Fruit fly (Drosophila melanogaster): ENCODE results near the gene unc-119.

unc-119 gene

dm6 chrX:7303848-7304427 lies 12.8 kb upstream of the unc-119 start:
- TF ChIP-seq Mnt (GFP tag; optimal IDR thresholded peaks at IDR 0.05) (peak; percentile 53), Hr96 (GFP tag; optimal IDR thresholded peaks at IDR 0.05) (no peak), ovo (GFP tag; optimal IDR thresholded peaks at IDR 0.05) (no peak), CG7045 (GFP tag; optimal IDR thresholded peaks at IDR 0.05) (no peak), pad (GFP tag; optimal IDR thresholded peaks at IDR 0.05) (no peak), kay (GFP tag; ENCODE audit: borderline replicate concordance) (peak; percentile 84), cic (GFP tag; optimal IDR thresholded peaks at IDR 0.05) (peak; percentile 50)

dm6 chrX:7302329-7302728 lies 11.2 kb upstream of the unc-119 start:
- TF ChIP-seq tj (GFP tag; optimal IDR thresholded peaks at IDR 0.05) (no peak), CG5204 (GFP tag; optimal IDR thresholded peaks at IDR 0.05) (no peak), cic (GFP tag; optimal IDR thresholded peaks at IDR 0.05) (no peak), CG14711 (tag; optimal IDR thresholded peaks at IDR 0.05) (no peak), Mnt (GFP tag; optimal IDR thresholded peaks at IDR 0.05) (no peak), Hr96 (GFP tag; optimal IDR thresholded peaks at IDR 0.05) (no peak), cnc (optimal IDR thresholded peaks at IDR 0.05) (no peak), CG7045 (GFP tag; optimal IDR thresholded peaks at IDR 0.05) (no peak), kay (GFP tag; ENCODE audit: borderline replicate concordance) (no peak), CG1620 (GFP tag; optimal IDR thresholded peaks at IDR 0.05) (no peak), Clk (GFP tag; optimal IDR thresholded peaks at IDR 0.05) (no peak), ovo (GFP tag; optimal IDR thresholded peaks at IDR 0.05) (no peak), CG7101 (tag; optimal IDR thresholded peaks at IDR 0.05) (no peak), Crg-1 (GFP tag; optimal IDR thresholded peaks at IDR 0.05) (no peak), toe (GFP tag; optimal IDR thresholded peaks at IDR 0.05) (no peak), pad (GFP tag; optimal IDR thresholded peaks at IDR 0.05) (no peak), bab1 (GFP tag; optimal IDR thresholded peaks at IDR 0.05) (no peak)

dm6 chrX:7301351-7302328 lies 10.5 kb upstream of the unc-119 start:
- peak; percentile 50 for TF ChIP-seq CG11617 (GFP tag; optimal IDR thresholded peaks at IDR 0.05)
- peak; percentile 48 for TF ChIP-seq CG1620 (GFP tag; optimal IDR thresholded peaks at IDR 0.05)
- TF ChIP-seq CG7045 (GFP tag; optimal IDR thresholded peaks at IDR 0.05): peak; percentile 20
- no peak for TF ChIP-seq pad (GFP tag; optimal IDR thresholded peaks at IDR 0.05)
- no peak for TF ChIP-seq cic (GFP tag; optimal IDR thresholded peaks at IDR 0.05)
- TF ChIP-seq CG14711 (tag; optimal IDR thresholded peaks at IDR 0.05): no peak
- TF ChIP-seq toe (GFP tag; optimal IDR thresholded peaks at IDR 0.05): no peak
- TF ChIP-seq cnc (optimal IDR thresholded peaks at IDR 0.05): peak in 1 of 2 experiments; percentile 52
- TF ChIP-seq kay (GFP tag; ENCODE audit: borderline replicate concordance): no peak
- no peak for TF ChIP-seq Mnt (GFP tag; optimal IDR thresholded peaks at IDR 0.05)
- TF ChIP-seq CG33017 (tag; optimal IDR thresholded peaks at IDR 0.05): peak; percentile 1
- no peak for TF ChIP-seq CG12768 (GFP tag; optimal IDR thresholded peaks at IDR 0.05)
- TF ChIP-seq CG7101 (tag; optimal IDR thresholded peaks at IDR 0.05): peak; percentile 15
- no peak for TF ChIP-seq ovo (GFP tag; optimal IDR thresholded peaks at IDR 0.05)
- TF ChIP-seq Crg-1 (GFP tag; optimal IDR thresholded peaks at IDR 0.05): no peak
- no peak for TF ChIP-seq Clk (GFP tag; optimal IDR thresholded peaks at IDR 0.05)
- no peak for TF ChIP-seq tj (GFP tag; optimal IDR thresholded peaks at IDR 0.05)
- TF ChIP-seq CG5204 (GFP tag; optimal IDR thresholded peaks at IDR 0.05): peak; percentile 34
- no peak for TF ChIP-seq bab1 (GFP tag; optimal IDR thresholded peaks at IDR 0.05)
- peak; percentile 42 for TF ChIP-seq Hr96 (GFP tag; optimal IDR thresholded peaks at IDR 0.05)

dm6 chrX:7300722-7301350 lies 9.7 kb upstream of the unc-119 start:
- peak; percentile 42 for TF ChIP-seq bab1 (GFP tag; optimal IDR thresholded peaks at IDR 0.05)
- peak; percentile 16 for TF ChIP-seq kay (GFP tag; ENCODE audit: borderline replicate concordance)
- TF ChIP-seq Clk (GFP tag; optimal IDR thresholded peaks at IDR 0.05): no peak
- TF ChIP-seq cic (GFP tag; optimal IDR thresholded peaks at IDR 0.05): peak; percentile 28
- no peak for TF ChIP-seq CG5204 (GFP tag; optimal IDR thresholded peaks at IDR 0.05)
- TF ChIP-seq CG12768 (GFP tag; optimal IDR thresholded peaks at IDR 0.05): no peak
- TF ChIP-seq tj (GFP tag; optimal IDR thresholded peaks at IDR 0.05): peak; percentile 70
- peak; percentile 24 for TF ChIP-seq ovo (GFP tag; optimal IDR thresholded peaks at IDR 0.05)

dm6 chrX:7300356-7300721 lies 9.2 kb upstream of the unc-119 start:
- TF ChIP-seq CG1620 (GFP tag; optimal IDR thresholded peaks at IDR 0.05) (no peak), tj (GFP tag; optimal IDR thresholded peaks at IDR 0.05) (no peak), pad (GFP tag; optimal IDR thresholded peaks at IDR 0.05) (peak; percentile 4), CG33017 (tag; optimal IDR thresholded peaks at IDR 0.05) (no peak), CG7045 (GFP tag; optimal IDR thresholded peaks at IDR 0.05) (no peak), CG11617 (GFP tag; optimal IDR thresholded peaks at IDR 0.05) (peak; percentile 30), CG7101 (tag; optimal IDR thresholded peaks at IDR 0.05) (no peak), cic (GFP tag; optimal IDR thresholded peaks at IDR 0.05) (no peak), cnc (optimal IDR thresholded peaks at IDR 0.05) (no peak), kay (GFP tag; ENCODE audit: borderline replicate concordance) (peak; percentile 69), CG14711 (tag; optimal IDR thresholded peaks at IDR 0.05) (no peak), toe (GFP tag; optimal IDR thresholded peaks at IDR 0.05) (no peak), CG12768 (GFP tag; optimal IDR thresholded peaks at IDR 0.05) (no peak), Mnt (GFP tag; optimal IDR thresholded peaks at IDR 0.05) (no peak), ovo (GFP tag; optimal IDR thresholded peaks at IDR 0.05) (no peak), Hr96 (GFP tag; optimal IDR thresholded peaks at IDR 0.05) (peak; percentile 20), Crg-1 (GFP tag; optimal IDR thresholded peaks at IDR 0.05) (no peak), bab1 (GFP tag; optimal IDR thresholded peaks at IDR 0.05) (no peak), CG5204 (GFP tag; optimal IDR thresholded peaks at IDR 0.05) (no peak), Clk (GFP tag; optimal IDR thresholded peaks at IDR 0.05) (no peak)
